Worm (Caenorhabditis elegans): ENCODE results near the gene C06B3.6.

The C06B3.6 gene

DNA sequence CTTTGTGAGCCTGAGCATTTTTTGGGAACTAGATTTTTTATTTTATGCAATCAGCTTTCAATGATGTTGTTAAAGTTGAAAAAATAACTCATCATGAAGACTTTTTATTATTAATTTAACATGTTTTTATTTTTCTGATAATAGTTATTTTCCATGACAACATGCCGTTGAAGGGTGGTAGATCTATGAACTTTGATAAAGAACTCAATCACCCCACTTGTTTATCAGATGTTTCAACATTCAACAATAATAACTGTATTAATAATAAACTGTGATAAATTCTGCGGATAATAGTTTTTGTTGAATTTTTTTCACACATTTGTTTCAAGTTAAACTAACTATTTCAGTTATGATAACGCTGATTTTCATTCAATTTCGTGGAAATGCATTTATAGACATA is 17.3 kb downstream of the C06B3.6 start:
- TF ChIP-seq skn-1 (tag; optimal IDR thresholded peaks at IDR 0.05), result no peak
- TF ChIP-seq ama-1 (optimal IDR thresholded peaks at IDR 0.05), result no peak
- TF ChIP-seq pqm-1 (tag; optimal IDR thresholded peaks at IDR 0.05), result peak; percentile 80
- no peak for TF ChIP-seq egl-27 (tag; optimal IDR thresholded peaks at IDR 0.05)
- no peak for TF ChIP-seq egl-5 (tag; optimal IDR thresholded peaks at IDR 0.05)
- no peak for TF ChIP-seq mdl-1 (tag; optimal IDR thresholded peaks at IDR 0.05)
- peak; percentile 47 for TF ChIP-seq elt-2 (tag; optimal IDR thresholded peaks at IDR 0.05)

DNA sequence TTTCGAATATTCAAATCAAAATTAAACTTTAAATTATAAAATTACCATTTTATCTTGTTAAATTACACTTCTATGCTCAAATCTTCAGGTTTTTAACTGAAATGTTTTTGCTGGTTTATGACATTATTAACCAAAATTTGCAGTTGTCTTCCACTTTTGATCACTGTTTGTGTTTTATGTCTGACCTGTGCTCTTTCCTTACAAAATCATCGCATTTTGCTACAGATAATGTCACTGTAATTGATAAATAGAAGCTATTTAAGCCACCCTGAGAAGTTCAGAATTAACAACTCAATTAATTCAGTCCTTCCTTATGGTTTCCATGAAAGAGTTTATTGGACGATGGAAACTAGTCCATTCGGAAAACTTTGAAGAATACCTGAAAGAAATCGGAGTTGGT is 18.3 kb downstream of the C06B3.6 start, which contains the start of gene lbp-8:
Gene lbp-8 (plus strand): TSS at position 301 of the 400 bp plus-strand sequence.
- TF ChIP-seq lin-39 (tag; optimal IDR thresholded peaks at IDR 0.05) (no peak), nhr-76 (tag; optimal IDR thresholded peaks at IDR 0.05) (no peak), elt-1 (tag; optimal IDR thresholded peaks at IDR 0.05) (no peak), nhr-12 (tag; optimal IDR thresholded peaks at IDR 0.05) (no peak), ceh-82 (tag; optimal IDR thresholded peaks at IDR 0.05) (no peak), mdl-1 (tag; optimal IDR thresholded peaks at IDR 0.05) (no peak), R02D3.7 (tag; optimal IDR thresholded peaks at IDR 0.05) (no peak), nhr-43 (tag; optimal IDR thresholded peaks at IDR 0.05; ENCODE audit: poor library complexity, severe bottlenecking) (no peak), snpc-4 (tag; optimal IDR thresholded peaks at IDR 0.05) (no peak), unc-62 (GFP tag; optimal IDR thresholded peaks at IDR 0.05) (no peak), fkh-10 (GFP tag; optimal IDR thresholded peaks at IDR 0.05) (no peak), nhr-11 (tag; optimal IDR thresholded peaks at IDR 0.05) (no peak), sea-2 (GFP tag; optimal IDR thresholded peaks at IDR 0.05) (no peak)

- TF ChIP-seq tbx-2 (tag; optimal IDR thresholded peaks at IDR 0.05), result no peak
- no peak for TF ChIP-seq nhr-28 (tag; optimal IDR thresholded peaks at IDR 0.05)
- no peak for TF ChIP-seq nhr-76 (tag; optimal IDR thresholded peaks at IDR 0.05)
- no peak for TF ChIP-seq ceh-82 (tag; optimal IDR thresholded peaks at IDR 0.05)
- no peak for TF ChIP-seq nhr-12 (tag; optimal IDR thresholded peaks at IDR 0.05)
- no peak for TF ChIP-seq unc-39 (tag; optimal IDR thresholded peaks at IDR 0.05)
- no peak for TF ChIP-seq fos-1 (tag; optimal IDR thresholded peaks at IDR 0.05)
- TF ChIP-seq R02D3.7 (tag; optimal IDR thresholded peaks at IDR 0.05), result no peak
- no peak for TF ChIP-seq jun-1 (tag; optimal IDR thresholded peaks at IDR 0.05)
- TF ChIP-seq elt-1 (tag; optimal IDR thresholded peaks at IDR 0.05), result no peak
- no peak for TF ChIP-seq pha-4 (tag; optimal IDR thresholded peaks at IDR 0.05)
- no peak for TF ChIP-seq nhr-11 (tag; optimal IDR thresholded peaks at IDR 0.05)
These were observed 19.3 kb downstream of the C06B3.6 start, which contains the start of gene spp-12 for ce11 chrV:13889516-13889915. TSS of gene spp-12 (plus strand) at chrV:13889816.

DNA sequence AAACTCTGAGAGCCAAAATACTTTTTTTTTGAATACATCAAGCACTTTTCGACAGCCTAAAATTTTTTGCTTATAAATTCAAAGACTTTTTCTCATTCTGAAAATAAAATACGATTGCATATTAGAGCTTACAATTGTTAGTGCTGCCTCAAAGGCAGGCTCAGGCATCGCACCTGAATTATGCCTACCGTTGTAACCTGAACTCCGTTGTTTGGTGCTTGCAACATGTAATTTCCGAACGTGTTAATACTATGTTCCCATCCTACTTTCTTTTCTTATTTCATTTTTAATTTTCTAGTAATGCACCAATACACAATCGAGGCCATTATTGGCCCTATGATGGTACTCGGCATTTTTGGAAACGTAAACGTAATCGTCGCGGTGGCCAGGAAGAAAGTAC is 21.4 kb downstream of the C06B3.6 start, which contains the start of gene srsx-19:
Gene srsx-19 (plus strand): TSS at position 301 of the 400 bp plus-strand sequence.
- no peak for TF ChIP-seq nhr-77 (tag; optimal IDR thresholded peaks at IDR 0.05)
- no peak for TF ChIP-seq nhr-12 (tag; optimal IDR thresholded peaks at IDR 0.05)
- no peak for TF ChIP-seq unc-62 (GFP tag; optimal IDR thresholded peaks at IDR 0.05)
- no peak for TF ChIP-seq zag-1 (tag; optimal IDR thresholded peaks at IDR 0.05)
- no peak for TF ChIP-seq egl-27 (tag; optimal IDR thresholded peaks at IDR 0.05)
- TF ChIP-seq nhr-28 (tag; optimal IDR thresholded peaks at IDR 0.05), result no peak
- TF ChIP-seq nhr-11 (tag; optimal IDR thresholded peaks at IDR 0.05), result no peak
- no peak for TF ChIP-seq elt-3 (tag; optimal IDR thresholded peaks at IDR 0.05)
- no peak for TF ChIP-seq lsy-12 (tag; optimal IDR thresholded peaks at IDR 0.05)
- TF ChIP-seq elt-1 (tag; optimal IDR thresholded peaks at IDR 0.05), result no peak
- TF ChIP-seq ztf-4 (tag; optimal IDR thresholded peaks at IDR 0.05), result no peak
- TF ChIP-seq nhr-23 (tag; optimal IDR thresholded peaks at IDR 0.05), result no peak
- TF ChIP-seq daf-12 (tag; optimal IDR thresholded peaks at IDR 0.05), result no peak
- TF ChIP-seq nhr-43 (tag; optimal IDR thresholded peaks at IDR 0.05; ENCODE audit: poor library complexity, severe bottlenecking), result no peak
- no peak for TF ChIP-seq unc-39 (tag; optimal IDR thresholded peaks at IDR 0.05)
- TF ChIP-seq fkh-2 (tag; optimal IDR thresholded peaks at IDR 0.05), result no peak

- TF ChIP-seq skn-1 (tag; optimal IDR thresholded peaks at IDR 0.05), result no peak
- no peak for TF ChIP-seq nhr-11 (tag; optimal IDR thresholded peaks at IDR 0.05)
- no peak for TF ChIP-seq ztf-4 (tag; optimal IDR thresholded peaks at IDR 0.05)
- TF ChIP-seq ceh-28 (tag; optimal IDR thresholded peaks at IDR 0.05), result no peak
- no peak for TF ChIP-seq nhr-76 (tag; optimal IDR thresholded peaks at IDR 0.05)
- no peak for TF ChIP-seq nhr-12 (tag; optimal IDR thresholded peaks at IDR 0.05)
- TF ChIP-seq nhr-77 (tag; optimal IDR thresholded peaks at IDR 0.05), result no peak
- no peak for TF ChIP-seq jun-1 (tag; optimal IDR thresholded peaks at IDR 0.05)
- TF ChIP-seq fkh-2 (tag; optimal IDR thresholded peaks at IDR 0.05), result no peak
- TF ChIP-seq sea-2 (GFP tag; optimal IDR thresholded peaks at IDR 0.05), result no peak
- TF ChIP-seq lsy-12 (tag; optimal IDR thresholded peaks at IDR 0.05), result no peak
- TF ChIP-seq ZK546.5 (tag; optimal IDR thresholded peaks at IDR 0.05), result no peak
- TF ChIP-seq nhr-43 (tag; optimal IDR thresholded peaks at IDR 0.05; ENCODE audit: poor library complexity, severe bottlenecking), result no peak
- TF ChIP-seq snpc-4 (tag; optimal IDR thresholded peaks at IDR 0.05), result no peak
- no peak for TF ChIP-seq aly-2 (tag; optimal IDR thresholded peaks at IDR 0.05)
- no peak for TF ChIP-seq pqm-1 (tag; optimal IDR thresholded peaks at IDR 0.05)
These were observed 28.2 kb downstream of the C06B3.6 start, which contains the start of gene T22G5.3 for ce11 chrV:13880607-13881006. TSS of gene T22G5.3 (plus strand) at chrV:13880907.
